Worm (Caenorhabditis elegans) whole organism, L2 larva: ENCODE data around the gene Y41E3.18.
A peak's percentile ranks its signal among the peaks of the same experiment; 100 is the strongest.

Source experiments
- C34F6.9 ChIP-seq: fragments of 150-350 bp; optimal IDR thresholded peaks from 2 replicates; lab custom pipeline; 2014; ENCODE audit warnings: missing biosample characterization, missing genetic modification characterization
- Y55F3AM.14 ChIP-seq: fragments of 200-800 bp; sonication (Bioruptor generic); optimal IDR thresholded peaks from 2 replicates; lab custom pipeline; 2018; ENCODE audit warnings: mild to moderate bottlenecking, missing genetic modification characterization, missing compliant biosample characterization
- ZK546.5 ChIP-seq: sonication (generic microtip); optimal IDR thresholded peaks from 2 replicates; lab custom pipeline; 2017; ENCODE audit warnings: missing biosample characterization, missing genetic modification characterization
- alr-1 ChIP-seq: fragments of 150-350 bp; optimal IDR thresholded peaks from 2 replicates; lab custom pipeline; 2014; ENCODE audit warnings: missing biosample characterization, missing genetic modification characterization
- blmp-1 ChIP-seq: sonication (generic microtip); optimal IDR thresholded peaks from 2 replicates; lab custom pipeline; 2017; ENCODE audit warnings: missing genetic modification characterization, mild to moderate bottlenecking, missing compliant biosample characterization, antibody characterized with exemption, moderate library complexity; ENCODE audit not compliant: insufficient read depth
- dmd-4 ChIP-seq: sonication (generic microtip); optimal IDR thresholded peaks from 2 replicates; lab custom pipeline; 2017; ENCODE audit warnings: missing biosample characterization, missing genetic modification characterization
- egl-27 ChIP-seq: sonication (generic microtip); optimal IDR thresholded peaks from 3 replicates; lab custom pipeline; 2017; ENCODE audit warnings: missing biosample characterization, missing genetic modification reagents, missing genetic modification characterization
- elt-1 ChIP-seq: fragments of 150-350 bp; optimal IDR thresholded peaks from 2 replicates; lab custom pipeline; 2014; ENCODE audit warnings: missing biosample characterization, missing genetic modification characterization
- elt-3 ChIP-seq: sonication (generic microtip); optimal IDR thresholded peaks from 2 replicates; lab custom pipeline; 2017; ENCODE audit warnings: missing biosample characterization, missing genetic modification characterization
- fos-1 ChIP-seq: fragments of 150-350 bp; optimal IDR thresholded peaks from 2 replicates; lab custom pipeline; 2014; ENCODE audit warnings: missing biosample characterization, missing genetic modification characterization
- gmeb-1 ChIP-seq: fragments of 150-350 bp; optimal IDR thresholded peaks from 2 replicates; lab custom pipeline; 2014; ENCODE audit warnings: missing biosample characterization, missing genetic modification characterization
- lin-11 ChIP-seq: fragments of 150-350 bp; sonication (generic microtip); optimal IDR thresholded peaks from 2 replicates; lab custom pipeline; 2014; ENCODE audit warnings: missing biosample characterization, missing genetic modification characterization, inconsistent platforms, mixed read lengths
- lin-13 ChIP-seq: fragments of 150-350 bp; optimal IDR thresholded peaks from 2 replicates; lab custom pipeline; 2014; ENCODE audit warnings: missing biosample characterization, missing genetic modification reagents, missing genetic modification characterization
- lsy-2 ChIP-seq, 2 experiments: fragments of 150-350 bp in 1 of 2; sonication (generic microtip) in 1 of 2; optimal IDR thresholded peaks; 2 replicates each; lab custom pipeline; 2014 to 2017; ENCODE audit warnings: missing biosample characterization in 2 of 2, missing genetic modification characterization in 2 of 2
- mab-5 ChIP-seq: fragments of 150-350 bp; optimal IDR thresholded peaks from 2 replicates; lab custom pipeline; 2014; ENCODE audit warnings: missing biosample characterization, missing genetic modification characterization
- nhr-10 ChIP-seq: sonication (generic microtip); optimal IDR thresholded peaks from 2 replicates; lab custom pipeline; 2017; ENCODE audit warnings: missing biosample characterization, missing genetic modification characterization
- nhr-11 ChIP-seq: fragments of 150-350 bp; optimal IDR thresholded peaks from 2 replicates; lab custom pipeline; 2014; ENCODE audit warnings: missing biosample characterization, missing genetic modification characterization
- nhr-129 ChIP-seq: fragments of 150-350 bp; optimal IDR thresholded peaks from 2 replicates; lab custom pipeline; 2014; ENCODE audit warnings: missing biosample characterization, missing genetic modification characterization
- nhr-23 ChIP-seq: fragments of 150-350 bp; optimal IDR thresholded peaks from 2 replicates; lab custom pipeline; 2014; ENCODE audit warnings: missing biosample characterization, missing genetic modification reagents, missing genetic modification characterization
- nhr-77 ChIP-seq: fragments of 150-350 bp; optimal IDR thresholded peaks from 2 replicates; lab custom pipeline; 2014; ENCODE audit warnings: missing biosample characterization, missing genetic modification characterization
- skn-1 ChIP-seq: sonication (generic microtip); optimal IDR thresholded peaks from 2 replicates; lab custom pipeline; 2017; ENCODE audit warnings: missing biosample characterization, missing genetic modification characterization
- unc-55 ChIP-seq: fragments of 150-350 bp; sonication (generic microtip); optimal IDR thresholded peaks from 3 replicates; lab custom pipeline; 2014; ENCODE audit warnings: missing biosample characterization, missing genetic modification reagents, missing genetic modification characterization
- unc-62 ChIP-seq: fragments of 150-350 bp; optimal IDR thresholded peaks from 2 replicates; lab custom pipeline; 2014; ENCODE audit warnings: missing biosample characterization, missing genetic modification reagents, missing genetic modification characterization
- zag-1 ChIP-seq: fragments of 150-350 bp; optimal IDR thresholded peaks from 2 replicates; lab custom pipeline; 2014; ENCODE audit warnings: missing biosample characterization, missing genetic modification characterization
- ztf-1 ChIP-seq: fragments of 200-800 bp; sonication (Bioruptor generic); conservative IDR thresholded peaks from 2 replicates; pipeline ENCODE4 v1.3.6; 2022; ENCODE audit warnings: missing genetic modification characterization, missing compliant biosample characterization
- ztf-4 ChIP-seq: fragments of 150-350 bp; optimal IDR thresholded peaks from 2 replicates; lab custom pipeline; 2014; ENCODE audit warnings: missing biosample characterization, missing genetic modification characterization

The Y41E3.18 gene

ce11 chrIV:15016984-15017383 is 48.6 kb downstream of the Y41E3.18 start (continued):
- TF ChIP-seq nhr-11 (tag; lab: Kevin White, UChicago) (no peak), skn-1 (tag; lab: Kevin White, UChicago) (no peak), ztf-1 (no peak)

- TF ChIP-seq unc-55 (GFP tag; lab: Kevin White, UChicago): peak; percentile 28
- peak; percentile 54 for TF ChIP-seq nhr-129 (tag; lab: Kevin White, UChicago)
- TF ChIP-seq gmeb-1 (tag; lab: Kevin White, UChicago): peak; percentile 14
- TF ChIP-seq fos-1 (tag; lab: Kevin White, UChicago): no peak
- TF ChIP-seq blmp-1 (tag; lab: Kevin White, UChicago): no peak
- TF ChIP-seq zag-1 (tag; lab: Kevin White, UChicago): no peak
- peak in 1 of 2 experiments; percentile 34 for TF ChIP-seq lsy-2 (tag; optimal IDR thresholded peaks at IDR 0.05; lab: Kevin White, UChicago)
Measured at ce11 chrIV:15013517-15014085, 52.0 kb downstream of the Y41E3.18 start, which contains the start of gene Y41E3.7. Gene Y41E3.7, plus strand, starts transcription at chrIV:15014035.

ce11 chrIV:15013083-15013482 is 52.5 kb downstream of the Y41E3.18 start, which contains the start of gene qars-1:
Gene qars-1, minus strand, starts transcription at chrIV:15013183.
- TF ChIP-seq ztf-4 (tag; lab: Kevin White, UChicago): no peak
- TF ChIP-seq elt-1 (tag; lab: Kevin White, UChicago): no peak
- TF ChIP-seq zag-1 (tag; lab: Kevin White, UChicago): no peak
- TF ChIP-seq nhr-10 (tag; lab: Kevin White, UChicago): no peak
- TF ChIP-seq nhr-77 (tag; lab: Kevin White, UChicago): no peak
- no peak for TF ChIP-seq lin-11 (tag; lab: Kevin White, UChicago)
- TF ChIP-seq blmp-1 (tag; lab: Kevin White, UChicago): no peak
- no peak for TF ChIP-seq dmd-4 (tag; lab: Kevin White, UChicago)
- no peak for TF ChIP-seq egl-27 (tag; lab: Kevin White, UChicago)
- no peak for TF ChIP-seq nhr-23 (tag; lab: Kevin White, UChicago)
- TF ChIP-seq elt-3: no peak
- no peak for TF ChIP-seq Y55F3AM.14
- TF ChIP-seq ztf-1: no peak

DNA sequence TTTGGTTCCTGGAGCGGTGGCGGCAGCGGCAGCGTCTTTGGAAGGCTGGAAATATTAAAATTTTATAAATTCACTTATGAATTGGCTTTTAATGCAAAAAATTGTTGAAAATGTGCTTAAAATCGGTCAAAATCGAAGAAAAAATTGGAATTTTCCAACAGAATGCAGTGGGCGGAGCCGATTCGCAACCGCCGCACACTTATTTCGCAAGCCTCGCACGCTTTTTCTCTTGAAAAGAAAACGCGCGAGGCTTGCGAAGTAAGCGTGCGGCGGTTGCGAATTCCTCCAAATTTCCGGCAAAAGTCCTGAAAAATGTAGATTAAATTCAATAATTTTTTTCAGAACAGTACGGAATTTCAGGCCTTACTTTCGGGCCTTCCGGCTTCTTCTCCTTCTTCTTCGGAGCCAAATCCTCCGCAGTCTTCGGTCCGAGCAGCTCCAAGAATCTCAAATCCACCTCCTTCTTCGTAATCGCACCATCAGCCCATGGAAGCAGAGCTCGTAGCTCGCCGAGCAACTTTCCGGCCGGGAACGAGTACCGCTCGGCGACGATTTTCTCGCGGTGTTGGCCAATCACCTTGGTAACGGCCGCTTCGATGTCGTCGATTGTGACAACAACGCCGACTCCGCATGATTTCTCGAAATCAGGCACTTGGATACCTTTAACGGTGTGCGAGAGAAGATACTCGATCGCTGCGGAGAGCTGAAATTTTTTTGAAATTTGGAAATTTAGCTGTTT is 53.2 kb downstream of the Y41E3.18 start:
- TF ChIP-seq unc-62 (GFP tag; lab: Kevin White, UChicago): no peak
- TF ChIP-seq C34F6.9: no peak
- no peak for TF ChIP-seq lin-13
- TF ChIP-seq nhr-77 (tag; lab: Kevin White, UChicago): no peak
- TF ChIP-seq ZK546.5 (tag; lab: Kevin White, UChicago): no peak
- no peak for TF ChIP-seq mab-5 (tag; lab: Kevin White, UChicago)
- TF ChIP-seq alr-1 (tag; lab: Kevin White, UChicago): no peak
